Fruit fly (Drosophila melanogaster) whole organism, embryonic: ENCODE measurements around the gene alpha-Est7.

Experiments used
- Atf6 ChIP-seq: fragments of 200-800 bp; sonication (Bioruptor generic); IDR thresholded peaks from 2 replicates; pipeline ENCODE4 v1.3.6; 2022; ENCODE audit warnings: missing biosample characterization, missing genetic modification characterization
- CG10274 ChIP-seq: fragments of 200-800 bp; sonication (Bioruptor generic); optimal IDR thresholded peaks from 3 replicates; lab custom pipeline; 2017; ENCODE audit warnings: missing biosample characterization, mild to moderate bottlenecking, missing genetic modification characterization
- CG11695 ChIP-seq: fragments of 200-800 bp; sonication (Bioruptor generic); IDR thresholded peaks from 3 replicates; pipeline ENCODE4 v1.3.6; 2022; ENCODE audit warnings: missing biosample characterization, missing genetic modification characterization
- CG11723 ChIP-seq: fragments of 200-800 bp; sonication (Bioruptor generic); optimal IDR thresholded peaks from 2 replicates; lab custom pipeline; 2017; ENCODE audit warnings: missing biosample characterization, mild to moderate bottlenecking, missing genetic modification characterization
- CG12299 ChIP-seq: fragments of 200-800 bp; sonication (Bioruptor generic); optimal IDR thresholded peaks from 2 replicates; lab custom pipeline; 2018; ENCODE audit warnings: missing biosample characterization, mild to moderate bottlenecking, missing genetic modification characterization
- CG14667 ChIP-seq: fragments of 200-800 bp; sonication (Bioruptor generic); IDR thresholded peaks from 2 replicates; pipeline ENCODE4 v1.3.6; 2022; ENCODE audit warnings: missing biosample characterization, missing genetic modification characterization
- CG17568 ChIP-seq: fragments of 200-800 bp; sonication (Bioruptor generic); optimal IDR thresholded peaks from 2 replicates; lab custom pipeline; 2018; ENCODE audit warnings: missing biosample characterization, mild to moderate bottlenecking, missing genetic modification characterization, moderate library complexity
- CG1792 ChIP-seq: fragments of 200-800 bp; sonication (Bioruptor generic); optimal IDR thresholded peaks from 2 replicates; lab custom pipeline; 2016; ENCODE audit warnings: missing biosample characterization, missing genetic modification characterization
- CG18476 ChIP-seq: fragments of 200-800 bp; sonication (Bioruptor generic); optimal IDR thresholded peaks from 2 replicates; lab custom pipeline; 2016; ENCODE audit warnings: missing biosample characterization, mild to moderate bottlenecking, missing genetic modification characterization
- CG18599 ChIP-seq: fragments of 200-800 bp; sonication (Bioruptor generic); optimal IDR thresholded peaks from 3 replicates; lab custom pipeline; 2017; ENCODE audit warnings: missing biosample characterization, missing genetic modification characterization, mild to moderate bottlenecking, moderate library complexity, missing genetic modification reagents
- CG31388 ChIP-seq: fragments of 200-800 bp; sonication (Bioruptor generic); optimal IDR thresholded peaks from 2 replicates; lab custom pipeline; 2016; ENCODE audit warnings: missing biosample characterization, missing genetic modification characterization
- CG4328 ChIP-seq: fragments of 200-800 bp; sonication (Bioruptor generic); optimal IDR thresholded peaks from 3 replicates; lab custom pipeline; 2017; ENCODE audit warnings: missing biosample characterization, missing genetic modification reagents, missing genetic modification characterization
- CG6654 ChIP-seq: fragments of 200-800 bp; sonication (Bioruptor generic); optimal IDR thresholded peaks from 2 replicates; lab custom pipeline; 2017; ENCODE audit warnings: missing biosample characterization, mild to moderate bottlenecking, missing genetic modification characterization
- CG7357 ChIP-seq: fragments of 200-800 bp; sonication (Bioruptor generic); IDR thresholded peaks from 3 replicates; pipeline ENCODE4 v1.3.6; 2022; ENCODE audit warnings: missing biosample characterization, missing genetic modification characterization
- CG7745 ChIP-seq: fragments of 200-800 bp; sonication (Bioruptor generic); optimal IDR thresholded peaks from 2 replicates; lab custom pipeline; 2018; ENCODE audit warnings: missing biosample characterization, mild to moderate bottlenecking, missing genetic modification characterization, moderate library complexity
- CG7839 ChIP-seq: fragments of 200-800 bp; sonication (Bioruptor generic); optimal IDR thresholded peaks from 3 replicates; lab custom pipeline; 2018; ENCODE audit warnings: missing biosample characterization, mild to moderate bottlenecking, missing genetic modification characterization, moderate library complexity
- CG7987 ChIP-seq: fragments of 200-800 bp; sonication (Bioruptor generic); optimal IDR thresholded peaks from 2 replicates; lab custom pipeline; 2018; ENCODE audit warnings: missing biosample characterization, mild to moderate bottlenecking, missing genetic modification characterization, moderate library complexity
- CG8089 ChIP-seq: fragments of 200-800 bp; sonication (Bioruptor generic); optimal IDR thresholded peaks from 3 replicates; lab custom pipeline; 2016; ENCODE audit warnings: missing biosample characterization, missing genetic modification characterization
- CG8944 ChIP-seq: fragments of 200-800 bp; sonication (Bioruptor generic); optimal IDR thresholded peaks from 3 replicates; lab custom pipeline; 2016; ENCODE audit warnings: missing biosample characterization, missing genetic modification characterization
- CG9727 ChIP-seq: fragments of 200-800 bp; sonication (Bioruptor generic); optimal IDR thresholded peaks from 3 replicates; lab custom pipeline; 2017; ENCODE audit warnings: missing biosample characterization, mild to moderate bottlenecking, missing genetic modification characterization
- Chrac-16 ChIP-seq: fragments of 200-800 bp; sonication (Bioruptor generic); optimal IDR thresholded peaks from 3 replicates; lab custom pipeline; 2016; ENCODE audit warnings: missing biosample characterization, missing genetic modification characterization
- Doc3 ChIP-seq: fragments of 200-800 bp; sonication (Bioruptor generic); IDR thresholded peaks from 3 replicates; pipeline ENCODE4 v1.3.6; 2022; ENCODE audit warnings: missing biosample characterization, missing genetic modification characterization; ENCODE audit not compliant: partially characterized antibody
- Drgx ChIP-seq: fragments of 200-800 bp; sonication (Bioruptor generic); IDR thresholded peaks from 2 replicates; pipeline ENCODE4 v1.3.6; 2022; ENCODE audit warnings: missing biosample characterization, missing genetic modification characterization
- H2.0 ChIP-seq: fragments of 200-800 bp; sonication (Bioruptor generic); IDR thresholded peaks from 2 replicates; pipeline ENCODE4 v1.3.6; 2022; ENCODE audit warnings: missing biosample characterization, missing genetic modification characterization
- Hr78 ChIP-seq, 2 experiments: fragments of 200-800 bp in 1 of 2; fragments of >200 bp in 1 of 2; sonication (Bioruptor generic) in 1 of 2; optimal IDR thresholded peaks; 2 replicates each; lab custom pipeline; 2017 to 2019; ENCODE audit warnings: missing biosample characterization in 2 of 2, missing genetic modification characterization in 2 of 2, mild to moderate bottlenecking in 1 of 2, moderate library complexity in 1 of 2
- NK7.1 ChIP-seq: fragments of 200-800 bp; sonication (Bioruptor generic); optimal IDR thresholded peaks from 3 replicates; lab custom pipeline; 2016; ENCODE audit warnings: missing biosample characterization, missing genetic modification characterization
- NfI ChIP-seq: fragments of 200-800 bp; sonication (Bioruptor generic); optimal IDR thresholded peaks from 3 replicates; lab custom pipeline; 2018; ENCODE audit warnings: missing biosample characterization, mild to moderate bottlenecking, missing genetic modification characterization, moderate library complexity
- Oli ChIP-seq: fragments of 200-800 bp; sonication (Bioruptor generic); optimal IDR thresholded peaks from 2 replicates; lab custom pipeline; 2018; ENCODE audit warnings: missing biosample characterization, mild to moderate bottlenecking, missing genetic modification characterization, moderate library complexity
- Ptx1 ChIP-seq: fragments of 200-800 bp; sonication (Bioruptor generic); IDR thresholded peaks from 2 replicates; pipeline ENCODE4 v1.3.6; 2022; ENCODE audit warnings: missing biosample characterization, missing genetic modification characterization
- Ravus ChIP-seq: fragments of 200-800 bp; sonication (Bioruptor generic); IDR thresholded peaks from 2 replicates; pipeline ENCODE4 v1.3.6; 2022; ENCODE audit warnings: missing biosample characterization, missing genetic modification characterization
- Scr ChIP-seq: fragments of 200-800 bp; sonication (Bioruptor generic); IDR thresholded peaks from 2 replicates; pipeline ENCODE4 v1.3.6; 2022; ENCODE audit warnings: missing biosample characterization, missing genetic modification characterization; ENCODE audit not compliant: partially characterized antibody
- Stat92E ChIP-seq, 3 experiments: fragments of >200 bp in 2 of 3; fragments of 200-800 bp in 1 of 3; sonication (Bioruptor generic) in 1 of 3; optimal IDR thresholded peaks; 2 replicates each; lab custom pipeline; 2017 to 2019; ENCODE audit warnings: missing biosample characterization in 3 of 3, missing genetic modification characterization in 3 of 3, mild to moderate bottlenecking in 1 of 3, moderate library complexity in 1 of 3
- chif ChIP-seq, 2 experiments: fragments of 200-800 bp; sonication (Bioruptor generic); optimal IDR thresholded peaks; 3 replicates each; lab custom pipeline; 2016; ENCODE audit warnings: missing biosample characterization in 2 of 2, missing genetic modification characterization in 2 of 2
- ci ChIP-seq: fragments of 200-800 bp; sonication (Bioruptor generic); IDR thresholded peaks from 3 replicates; pipeline ENCODE4 v1.3.6; 2022; ENCODE audit warnings: missing biosample characterization, missing genetic modification characterization
- crc ChIP-seq: fragments of 200-800 bp; sonication (Bioruptor generic); optimal IDR thresholded peaks from 2 replicates; lab custom pipeline; 2016; ENCODE audit warnings: missing biosample characterization, missing genetic modification characterization
- cwo ChIP-seq: fragments of 200-800 bp; sonication (Bioruptor generic); optimal IDR thresholded peaks from 3 replicates; lab custom pipeline; 2017; ENCODE audit warnings: missing biosample characterization, missing genetic modification characterization, mild to moderate bottlenecking, moderate library complexity, missing genetic modification reagents
- disco-r ChIP-seq: fragments of 200-800 bp; sonication (Bioruptor generic); optimal IDR thresholded peaks from 2 replicates; lab custom pipeline; 2016; ENCODE audit warnings: missing biosample characterization, missing genetic modification characterization
- dpn ChIP-seq, 2 experiments: fragments of 200-800 bp; sonication (Bioruptor generic); optimal IDR thresholded peaks; 3 replicates each; lab custom pipeline; 2016; ENCODE audit warnings: missing biosample characterization in 2 of 2, missing genetic modification characterization in 2 of 2
- emc ChIP-seq: fragments of 200-800 bp; sonication (Bioruptor generic); optimal IDR thresholded peaks from 2 replicates; lab custom pipeline; 2016; ENCODE audit warnings: missing biosample characterization, missing genetic modification characterization
- en ChIP-seq: fragments of 200-800 bp; sonication (Bioruptor generic); optimal IDR thresholded peaks from 2 replicates; lab custom pipeline; 2016; ENCODE audit warnings: missing biosample characterization, missing genetic modification characterization
- fd102C ChIP-seq: fragments of 200-800 bp; sonication (Bioruptor generic); optimal IDR thresholded peaks from 2 replicates; lab custom pipeline; 2018; ENCODE audit warnings: missing biosample characterization, mild to moderate bottlenecking, missing genetic modification characterization, moderate library complexity
- gcm ChIP-seq: fragments of 200-800 bp; sonication (Bioruptor generic); optimal IDR thresholded peaks from 2 replicates; lab custom pipeline; 2019; ENCODE audit warnings: missing biosample characterization, mild to moderate bottlenecking, missing genetic modification characterization, moderate library complexity
- grn ChIP-seq: fragments of 200-800 bp; sonication (Bioruptor generic); optimal IDR thresholded peaks from 3 replicates; lab custom pipeline; 2017; ENCODE audit warnings: missing biosample characterization, missing genetic modification characterization
- org-1 ChIP-seq: fragments of 200-800 bp; sonication (Bioruptor generic); optimal IDR thresholded peaks from 2 replicates; lab custom pipeline; 2017; ENCODE audit warnings: missing biosample characterization, missing genetic modification characterization
- peb ChIP-seq: fragments of 200-800 bp; sonication (Bioruptor generic); IDR thresholded peaks from 2 replicates; pipeline ENCODE4 v1.3.6; 2022; ENCODE audit warnings: missing biosample characterization, missing genetic modification characterization
- rib ChIP-seq: fragments of 200-800 bp; sonication (Bioruptor generic); IDR thresholded peaks from 2 replicates; pipeline ENCODE4 v1.3.6; 2022; ENCODE audit warnings: missing biosample characterization, missing genetic modification characterization
- ro ChIP-seq: fragments of 200-800 bp; sonication (Bioruptor generic); IDR thresholded peaks from 2 replicates; pipeline ENCODE4 v1.3.6; 2022; ENCODE audit warnings: missing biosample characterization, missing genetic modification characterization
- salm ChIP-seq: fragments of 200-800 bp; sonication (Bioruptor generic); optimal IDR thresholded peaks from 2 replicates; lab custom pipeline; 2018; ENCODE audit warnings: missing biosample characterization, mild to moderate bottlenecking, missing genetic modification characterization
- sna ChIP-seq: fragments of 200-800 bp; sonication (Bioruptor generic); IDR thresholded peaks from 2 replicates; pipeline ENCODE4 v1.3.6; 2022; ENCODE audit warnings: missing biosample characterization, missing genetic modification characterization; ENCODE audit not compliant: partially characterized antibody
- vnd ChIP-seq: fragments of 200-800 bp; sonication (Bioruptor generic); IDR thresholded peaks from 3 replicates; pipeline ENCODE4 v1.3.6; 2022; ENCODE audit warnings: missing biosample characterization, missing genetic modification characterization; ENCODE audit not compliant: partially characterized antibody
- zfh1 ChIP-seq: fragments of 200-800 bp; sonication (Bioruptor generic); IDR thresholded peaks from 3 replicates; pipeline ENCODE4 v1.3.6; 2022; ENCODE audit warnings: missing biosample characterization, missing genetic modification characterization

alpha-Est7 gene

DNA sequence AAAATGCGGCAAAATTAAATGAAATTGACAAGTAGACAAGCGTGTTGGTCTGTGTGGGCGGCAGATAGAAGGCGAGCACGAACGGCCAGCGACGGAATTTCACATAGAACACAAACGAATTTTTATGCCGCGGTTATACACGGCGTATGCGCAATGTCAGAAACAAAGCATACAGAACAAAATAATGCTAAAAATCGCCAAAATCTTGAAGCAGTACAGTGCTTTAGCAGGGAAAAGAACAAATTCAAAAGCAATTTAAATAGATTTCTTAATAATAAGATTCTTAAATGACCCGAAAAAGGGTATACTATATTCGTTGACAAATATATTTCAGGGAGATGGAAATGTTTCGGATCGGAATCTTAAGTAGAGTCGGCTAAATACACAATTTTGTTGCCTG, 23.0 kb downstream of the alpha-Est7 start (continued):
- no peak for TF ChIP-seq CG14667
- TF ChIP-seq Ptx1 (GFP tag; lab: Robert Waterston, UW) = peak; percentile 54
- no peak for TF ChIP-seq sna
- no peak for TF ChIP-seq salm
- TF ChIP-seq grn (GFP tag; lab: Kevin White, UChicago) = no peak
- TF ChIP-seq vnd = no peak
- no peak for TF ChIP-seq CG18476 (GFP tag; lab: Kevin White, UChicago)
- TF ChIP-seq CG11723 = no peak
- TF ChIP-seq org-1 (GFP tag; lab: Kevin White, UChicago) = no peak
- no peak for TF ChIP-seq CG4328 (GFP tag; lab: Kevin White, UChicago)
- TF ChIP-seq dpn (GFP tag; optimal IDR thresholded peaks at IDR 0.05; lab: Kevin White, UChicago) = peak in 1 of 2 experiments; percentile 51
- TF ChIP-seq CG11695 = 0 out of 3 replicates have a peak, but pooled peaks have one; percentile 46
- no peak for TF ChIP-seq CG17568 (GFP tag; lab: Kevin White, UChicago)
- peak; percentile 24 for TF ChIP-seq CG18599
- TF ChIP-seq H2.0 (GFP tag; lab: Robert Waterston, UW) = peak; percentile 54
- TF ChIP-seq CG10274 (GFP tag; lab: Kevin White, UChicago) = no peak
- TF ChIP-seq CG7745 (tag; lab: Kevin White, UChicago) = no peak
- no peak for TF ChIP-seq chif (GFP tag; optimal IDR thresholded peaks at IDR 0.05; lab: Kevin White, UChicago)
- TF ChIP-seq CG31388 (GFP tag; lab: Kevin White, UChicago) = no peak
- TF ChIP-seq Hr78 (GFP tag; optimal IDR thresholded peaks at IDR 0.05; lab: Kevin White, UChicago) = no peak
- TF ChIP-seq Scr = no peak
- TF ChIP-seq CG7357 = no peak
- TF ChIP-seq Atf6 (GFP tag; lab: Robert Waterston, UW) = peak; percentile 62
- TF ChIP-seq CG7987 = no peak
- no peak for TF ChIP-seq emc (GFP tag; lab: Kevin White, UChicago)
- no peak for TF ChIP-seq NK7.1 (GFP tag; lab: Kevin White, UChicago)
- no peak for TF ChIP-seq Stat92E (GFP tag; optimal IDR thresholded peaks at IDR 0.05; lab: Kevin White, UChicago)
- no peak for TF ChIP-seq fd102C (GFP tag; lab: Kevin White, UChicago)
- TF ChIP-seq Chrac-16 (GFP tag; lab: Kevin White, UChicago) = no peak
- no peak for TF ChIP-seq Drgx (GFP tag; lab: Robert Waterston, UW)
- TF ChIP-seq en (GFP tag; lab: Kevin White, UChicago) = no peak
- no peak for TF ChIP-seq disco-r
- TF ChIP-seq CG1792 (GFP tag; lab: Kevin White, UChicago) = no peak
- no peak for TF ChIP-seq peb (GFP tag; lab: Robert Waterston, UW)
- no peak for TF ChIP-seq ci (GFP tag; lab: Robert Waterston, UW)
- TF ChIP-seq ro = no peak
- no peak for TF ChIP-seq CG8944 (GFP tag; lab: Kevin White, UChicago)
- TF ChIP-seq Ravus (GFP tag; lab: Robert Waterston, UW) = no peak; the same call in 1 of the 2 replicates
- no peak for TF ChIP-seq CG6654 (GFP tag; lab: Kevin White, UChicago)
- TF ChIP-seq CG9727 (GFP tag; lab: Kevin White, UChicago) = peak; percentile 10
- peak; percentile 36; the same call in 1 of the 3 replicates for TF ChIP-seq zfh1
- no peak for TF ChIP-seq rib (GFP tag; lab: Robert Waterston, UW)
- TF ChIP-seq cwo (GFP tag; lab: Kevin White, UChicago) = peak; percentile 6
- TF ChIP-seq crc = no peak
- no peak for TF ChIP-seq CG12299 (tag; lab: Kevin White, UChicago)
- TF ChIP-seq gcm = no peak
- peak; percentile 29 for TF ChIP-seq NfI
- TF ChIP-seq Doc3 (GFP tag; lab: Robert Waterston, UW) = no peak
- no peak for TF ChIP-seq CG8089
- TF ChIP-seq Oli = peak; percentile 22
- peak; percentile 49 for TF ChIP-seq CG7839 (tag; lab: Kevin White, UChicago)
